Worm (Caenorhabditis elegans) whole organism, L1 larva: ENCODE data around the gene del-5.

ENCODE experiments used
- C04F5.9 ChIP-seq: sonication (generic microtip); optimal IDR thresholded peaks from 2 replicates; lab custom pipeline; 2016; ENCODE audit warnings: missing genetic modification characterization, missing compliant biosample characterization
- C16A3.4 ChIP-seq: fragments of 150-350 bp; optimal IDR thresholded peaks from 2 replicates; lab custom pipeline; 2014; ENCODE audit warnings: missing biosample characterization, missing genetic modification characterization
- C34B4.2 ChIP-seq: sonication (generic microtip); optimal IDR thresholded peaks from 2 replicates; lab custom pipeline; 2017; ENCODE audit warnings: mild to moderate bottlenecking, missing genetic modification characterization, missing compliant biosample characterization
- F16B12.6 ChIP-seq: fragments of 150-350 bp; optimal IDR thresholded peaks from 2 replicates; lab custom pipeline; 2014; ENCODE audit warnings: missing biosample characterization, missing genetic modification characterization
- Y116A8C.19 ChIP-seq: sonication (generic microtip); optimal IDR thresholded peaks from 2 replicates; lab custom pipeline; 2016; ENCODE audit warnings: missing compliant biosample characterization, missing genetic modification characterization, borderline replicate concordance
- alr-1 ChIP-seq: fragments of 200-800 bp; sonication (Bioruptor generic); optimal IDR thresholded peaks from 2 replicates; lab custom pipeline; 2018; ENCODE audit warnings: borderline replicate concordance, mild to moderate bottlenecking, missing genetic modification characterization, missing compliant biosample characterization
- aly-2 ChIP-seq: fragments of 150-350 bp; optimal IDR thresholded peaks from 2 replicates; lab custom pipeline; 2014; ENCODE audit warnings: missing biosample characterization, missing genetic modification characterization
- ama-1 ChIP-seq: fragments of 150-350 bp; optimal IDR thresholded peaks from 2 replicates; lab custom pipeline; 2014
- blmp-1 ChIP-seq: fragments of 150-350 bp; optimal IDR thresholded peaks from 2 replicates; lab custom pipeline; 2014; ENCODE audit warnings: missing biosample characterization, missing genetic modification characterization
- ceh-63 ChIP-seq: fragments of 200-800 bp; sonication (Bioruptor generic); optimal IDR thresholded peaks from 2 replicates; lab custom pipeline; 2018; ENCODE audit warnings: mild to moderate bottlenecking, missing genetic modification characterization, missing compliant biosample characterization
- ceh-82 ChIP-seq, 3 experiments: fragments of 150-350 bp in 1 of 3; sonication (generic microtip) in 2 of 3; optimal IDR thresholded peaks; 2 replicates each; lab custom pipeline; 2014 to 2017; ENCODE audit warnings: missing biosample characterization in 3 of 3, missing genetic modification characterization in 3 of 3
- ceh-90 ChIP-seq: sonication (generic microtip); optimal IDR thresholded peaks from 2 replicates; lab custom pipeline; 2016; ENCODE audit warnings: missing genetic modification characterization, missing compliant biosample characterization
- egl-13 ChIP-seq: sonication (generic microtip); optimal IDR thresholded peaks from 2 replicates; lab custom pipeline; 2016; ENCODE audit warnings: missing genotype, missing genetic modification reagents, missing genetic modification characterization, missing compliant biosample characterization
- egl-27 ChIP-seq, 2 experiments: fragments of 150-350 bp in 1 of 2; sonication (generic microtip); optimal IDR thresholded peaks; 3 replicates each; lab custom pipeline; 2017 to 2018; ENCODE audit warnings: missing biosample characterization in 2 of 2, missing genetic modification characterization in 2 of 2, missing genetic modification reagents in 2 of 2
- fkh-10 ChIP-seq: sonication (generic microtip); optimal IDR thresholded peaks from 2 replicates; lab custom pipeline; 2017; ENCODE audit warnings: missing biosample characterization, missing genetic modification reagents, missing genetic modification characterization
- fkh-4 ChIP-seq: sonication (generic microtip); optimal IDR thresholded peaks from 2 replicates; lab custom pipeline; 2016; ENCODE audit warnings: missing compliant biosample characterization, missing genetic modification characterization, borderline replicate concordance
- fkh-8 ChIP-seq: sonication (generic microtip); optimal IDR thresholded peaks from 2 replicates; lab custom pipeline; 2016; ENCODE audit warnings: mild to moderate bottlenecking, missing genetic modification characterization, missing compliant biosample characterization
- fos-1 ChIP-seq: fragments of 150-350 bp; optimal IDR thresholded peaks from 2 replicates; lab custom pipeline; 2014; ENCODE audit warnings: missing biosample characterization, missing genetic modification characterization
- grh-1 ChIP-seq: fragments of 200-800 bp; sonication (Bioruptor generic); IDR thresholded peaks from 2 replicates; pipeline ENCODE4 v1.3.6; 2022; ENCODE audit warnings: missing genetic modification reagents, missing genetic modification characterization, missing compliant biosample characterization
- hlh-17 ChIP-seq: fragments of 200-800 bp; sonication (Bioruptor generic); optimal IDR thresholded peaks from 2 replicates; lab custom pipeline; 2018; ENCODE audit warnings: missing genetic modification characterization, mild to moderate bottlenecking, missing compliant biosample characterization, moderate library complexity, borderline replicate concordance
- hlh-4 ChIP-seq: sonication (generic microtip); optimal IDR thresholded peaks from 2 replicates; lab custom pipeline; 2016; ENCODE audit warnings: mild to moderate bottlenecking, missing genetic modification characterization, missing compliant biosample characterization
- irx-1 ChIP-seq: sonication (generic microtip); optimal IDR thresholded peaks from 2 replicates; lab custom pipeline; 2016; ENCODE audit warnings: missing genetic modification characterization, missing compliant biosample characterization
- isw-1 ChIP-seq: fragments of 200-800 bp; sonication (Bioruptor generic); IDR thresholded peaks from 2 replicates; pipeline ENCODE4 v1.3.6; 2022; ENCODE audit warnings: missing genetic modification characterization, missing compliant biosample characterization
- lin-15B ChIP-seq: fragments of 150-350 bp; sonication (generic microtip); optimal IDR thresholded peaks from 3 replicates; lab custom pipeline; 2014; ENCODE audit warnings: missing biosample characterization, missing genetic modification characterization
- lin-35 ChIP-seq, 2 experiments: fragments of 150-350 bp; optimal IDR thresholded peaks; 2 replicates each; lab custom pipeline; 2014; ENCODE audit warnings: missing biosample characterization in 2 of 2, missing genetic modification characterization in 2 of 2, missing genetic modification reagents in 2 of 2
- lin-39 ChIP-seq: fragments of 150-350 bp; optimal IDR thresholded peaks from 2 replicates; lab custom pipeline; 2014; ENCODE audit warnings: missing biosample characterization, missing genetic modification reagents, missing genetic modification characterization
- lsy-2 ChIP-seq, 2 experiments: fragments of 150-350 bp; optimal IDR thresholded peaks; 2 replicates each; lab custom pipeline; 2014; ENCODE audit warnings: missing biosample characterization in 2 of 2, missing genetic modification characterization in 2 of 2
- mdl-1 ChIP-seq, 2 experiments: fragments of 150-350 bp; optimal IDR thresholded peaks; 2 replicates each; lab custom pipeline; 2014 to 2017; ENCODE audit warnings: missing biosample characterization in 2 of 2, missing genetic modification characterization in 2 of 2, inconsistent platforms in 1 of 2
- mef-2 ChIP-seq: fragments of 150-350 bp; optimal IDR thresholded peaks from 2 replicates; lab custom pipeline; 2014; ENCODE audit warnings: missing biosample characterization, missing genetic modification characterization
- nhr-11 ChIP-seq: fragments of 150-350 bp; optimal IDR thresholded peaks from 2 replicates; lab custom pipeline; 2014; ENCODE audit warnings: missing biosample characterization, missing genetic modification characterization
- nhr-19 ChIP-seq: fragments of 200-800 bp; sonication (Bioruptor generic); conservative IDR thresholded peaks from 2 replicates; pipeline ENCODE4 v1.3.6; 2022; ENCODE audit warnings: missing genetic modification characterization, missing compliant biosample characterization
- nhr-20 ChIP-seq: sonication (generic microtip); optimal IDR thresholded peaks from 2 replicates; lab custom pipeline; 2016; ENCODE audit warnings: mild to moderate bottlenecking, missing genetic modification characterization, missing compliant biosample characterization
- nhr-237 ChIP-seq: fragments of 150-350 bp; optimal IDR thresholded peaks from 2 replicates; lab custom pipeline; 2014; ENCODE audit warnings: missing biosample characterization, missing genetic modification characterization
- nhr-28 ChIP-seq: fragments of 150-350 bp; optimal IDR thresholded peaks from 2 replicates; lab custom pipeline; 2014; ENCODE audit warnings: missing biosample characterization, missing genetic modification characterization
- nhr-71 ChIP-seq: sonication (generic microtip); optimal IDR thresholded peaks from 2 replicates; lab custom pipeline; 2016; ENCODE audit warnings: mild to moderate bottlenecking, missing genetic modification characterization, moderate library complexity, missing compliant biosample characterization
- nhr-77 ChIP-seq: fragments of 150-350 bp; optimal IDR thresholded peaks from 2 replicates; lab custom pipeline; 2014; ENCODE audit warnings: missing biosample characterization, missing genetic modification characterization
- nhr-84 ChIP-seq: sonication (generic microtip); optimal IDR thresholded peaks from 2 replicates; lab custom pipeline; 2017; ENCODE audit warnings: missing biosample characterization, missing genetic modification characterization
- nhr-85 ChIP-seq: sonication (generic microtip); peaks from one replicate; lab custom pipeline; 2016; ENCODE audit warnings: missing genetic modification characterization, inconsistent platforms, missing compliant biosample characterization
- pag-3 ChIP-seq: sonication (generic microtip); optimal IDR thresholded peaks from 2 replicates; lab custom pipeline; 2017; ENCODE audit warnings: missing genetic modification characterization, mild to moderate bottlenecking, missing compliant biosample characterization, antibody characterized with exemption, borderline replicate concordance; ENCODE audit not compliant: insufficient read depth
- pax-3 ChIP-seq: fragments of 200-800 bp; sonication (Bioruptor generic); optimal IDR thresholded peaks from 2 replicates; lab custom pipeline; 2018; ENCODE audit warnings: mild to moderate bottlenecking, missing genetic modification characterization, moderate library complexity, missing compliant biosample characterization
- snu-23 ChIP-seq: sonication (generic microtip); optimal IDR thresholded peaks from 2 replicates; lab custom pipeline; 2016; ENCODE audit warnings: missing genetic modification characterization, missing compliant biosample characterization
- sox-4 ChIP-seq: sonication (generic microtip); optimal IDR thresholded peaks from 2 replicates; lab custom pipeline; 2016; ENCODE audit warnings: missing genetic modification characterization, missing compliant biosample characterization
- sptf-1 ChIP-seq: fragments of 150-350 bp; optimal IDR thresholded peaks from 2 replicates; lab custom pipeline; 2014; ENCODE audit warnings: missing biosample characterization, missing genetic modification characterization
- sup-37 ChIP-seq: fragments of 200-800 bp; sonication (Bioruptor generic); optimal IDR thresholded peaks from 2 replicates; lab custom pipeline; 2018; ENCODE audit warnings: mild to moderate bottlenecking, missing genetic modification characterization, missing compliant biosample characterization
- tbx-2 ChIP-seq: sonication (generic microtip); optimal IDR thresholded peaks from 2 replicates; lab custom pipeline; 2016; ENCODE audit warnings: missing genetic modification characterization, missing compliant biosample characterization
- unc-130 ChIP-seq: fragments of 150-350 bp; optimal IDR thresholded peaks from 2 replicates; lab custom pipeline; 2017; ENCODE audit warnings: missing biosample characterization, missing genetic modification characterization, inconsistent platforms
- unc-62 ChIP-seq: fragments of 150-350 bp; optimal IDR thresholded peaks from 2 replicates; lab custom pipeline; 2014; ENCODE audit warnings: missing biosample characterization, missing genetic modification reagents, missing genetic modification characterization
- unc-86 ChIP-seq: sonication (generic microtip); optimal IDR thresholded peaks from 2 replicates; lab custom pipeline; 2016; ENCODE audit warnings: missing genetic modification characterization, missing compliant biosample characterization
- vab-15 ChIP-seq: sonication (generic microtip); optimal IDR thresholded peaks from 2 replicates; lab custom pipeline; 2017; ENCODE audit warnings: missing genotype, mild to moderate bottlenecking, missing genetic modification characterization, missing compliant biosample characterization
- xbp-1 ChIP-seq: sonication (generic microtip); optimal IDR thresholded peaks from 2 replicates; lab custom pipeline; 2016; ENCODE audit warnings: missing genetic modification characterization, missing compliant biosample characterization
- zip-4 ChIP-seq: fragments of 200-800 bp; sonication (Bioruptor generic); optimal IDR thresholded peaks from 2 replicates; lab custom pipeline; 2018; ENCODE audit warnings: mild to moderate bottlenecking, missing genetic modification characterization, moderate library complexity, missing compliant biosample characterization
- ztf-11 ChIP-seq, 2 experiments: sonication (generic microtip); optimal IDR thresholded peaks; 2 replicates each; lab custom pipeline; 2016 to 2017; ENCODE audit warnings: missing genetic modification characterization in 2 of 2, missing biosample characterization in 1 of 2, missing compliant biosample characterization in 1 of 2

The del-5 gene

DNA sequence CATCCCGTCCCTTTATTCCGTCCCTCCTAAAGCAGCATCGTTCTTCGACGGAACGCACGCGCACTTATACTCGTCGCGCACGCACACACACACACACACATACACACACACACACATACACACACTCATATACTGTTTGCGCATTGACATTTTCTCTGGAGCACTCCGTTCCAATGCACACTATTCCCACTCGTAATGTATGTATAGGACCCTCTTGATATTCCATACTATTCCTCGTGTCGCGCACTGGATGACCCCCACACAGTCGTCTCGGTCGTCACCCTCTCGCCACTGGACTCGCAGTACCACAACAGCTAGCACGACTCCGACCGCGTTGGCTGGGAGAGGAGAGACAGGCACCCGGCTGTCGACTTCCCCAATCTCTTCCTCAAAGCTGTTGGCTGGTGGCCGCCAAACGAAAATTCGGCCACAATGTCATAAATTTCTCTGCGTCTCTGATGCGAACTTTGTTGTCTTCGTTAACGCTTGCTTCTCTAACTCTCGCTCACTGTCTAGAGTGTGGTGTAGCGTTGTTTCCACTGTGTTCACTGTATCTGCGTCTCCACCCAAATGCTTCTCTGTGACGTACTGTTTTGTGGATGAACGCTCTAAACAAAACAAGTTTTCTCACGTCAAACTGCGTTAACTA, 23.2 kb upstream of the del-5 start:
- TF ChIP-seq unc-130, result peak; percentile 65
- TF ChIP-seq Y116A8C.19, result peak; percentile 1
- peak; percentile 38 to 77 (median 72) for TF ChIP-seq ceh-82 (tag; optimal IDR thresholded peaks at IDR 0.05; lab: Kevin White, UChicago)
- TF ChIP-seq nhr-19 (GFP tag; lab: Robert Waterston, UW), result peak; percentile 83
- peak; percentile 86 for TF ChIP-seq fkh-10 (GFP tag; lab: Kevin White, UChicago)
- peak; percentile 90 for TF ChIP-seq xbp-1 (tag; lab: Kevin White, UChicago)
- peak; percentile 57 for TF ChIP-seq blmp-1 (tag; lab: Kevin White, UChicago)
- TF ChIP-seq pax-3 (tag; lab: Kevin White, UChicago), result peak; percentile 72
- TF ChIP-seq nhr-71, result peak; percentile 97
- TF ChIP-seq ceh-63, result peak; percentile 33
- peak; percentile 91 for TF ChIP-seq nhr-77 (tag; lab: Kevin White, UChicago)
- no peak for TF ChIP-seq hlh-17 (GFP tag; lab: Kevin White, UChicago)
- no peak for TF ChIP-seq nhr-28 (tag; lab: Kevin White, UChicago)
- TF ChIP-seq sup-37 (GFP tag; lab: Kevin White, UChicago), result peak; percentile 56
- TF ChIP-seq nhr-85, result peak; percentile 97
- TF ChIP-seq tbx-2, result peak; percentile 97
- peak; percentile 36 for TF ChIP-seq lin-39 (tag; lab: Kevin White, UChicago)
- peak; percentile 6 to 79 for TF ChIP-seq mdl-1 (tag; optimal IDR thresholded peaks at IDR 0.05; lab: Kevin White, UChicago)
- peak; percentile 59 to 75 for TF ChIP-seq lin-35 (GFP tag; optimal IDR thresholded peaks at IDR 0.05; lab: Kevin White, UChicago)
- TF ChIP-seq vab-15 (tag; lab: Kevin White, UChicago), result no peak
- peak; percentile 43 for TF ChIP-seq fkh-4 (tag; lab: Kevin White, UChicago)
- peak; percentile 80 for TF ChIP-seq sox-4
- TF ChIP-seq fkh-8 (tag; lab: Kevin White, UChicago), result peak; percentile 89
- no peak for TF ChIP-seq F16B12.6 (tag; lab: Kevin White, UChicago)
- peak; percentile 93 for TF ChIP-seq unc-86 (tag; lab: Kevin White, UChicago)
- peak; percentile 19 for TF ChIP-seq ama-1 (lab: Kevin White, UChicago)
- peak; percentile 75 to 89 for TF ChIP-seq lsy-2 (tag; optimal IDR thresholded peaks at IDR 0.05; lab: Kevin White, UChicago)
- TF ChIP-seq nhr-11 (tag; lab: Kevin White, UChicago), result peak; percentile 76
- peak; percentile 88 for TF ChIP-seq C16A3.4 (tag; lab: Kevin White, UChicago)
- TF ChIP-seq fos-1 (tag; lab: Kevin White, UChicago), result peak; percentile 66
- TF ChIP-seq nhr-84 (tag; lab: Kevin White, UChicago), result no peak
- peak; percentile 10 for TF ChIP-seq lin-15B (tag; lab: Kevin White, UChicago)
- peak; percentile 96 for TF ChIP-seq nhr-20 (tag; lab: Kevin White, UChicago)
- no peak for TF ChIP-seq alr-1 (tag; lab: Kevin White, UChicago)
- TF ChIP-seq unc-62, result no peak
- peak; percentile 71 for TF ChIP-seq isw-1 (GFP tag; lab: Robert Waterston, UW)
- peak; percentile 51 for TF ChIP-seq ceh-90
- peak; percentile 97 for TF ChIP-seq snu-23 (GFP tag; lab: Kevin White, UChicago)
- peak; percentile 65 for TF ChIP-seq pag-3 (tag; lab: Kevin White, UChicago)
- no peak for TF ChIP-seq sptf-1
- peak; percentile 82 for TF ChIP-seq grh-1 (GFP tag; lab: Robert Waterston, UW)
- TF ChIP-seq egl-27 (tag; optimal IDR thresholded peaks at IDR 0.05; lab: Kevin White, UChicago), result peak; percentile 63 to 67
- no peak for TF ChIP-seq C34B4.2 (tag; lab: Kevin White, UChicago)
- peak in 1 of 2 experiments; percentile 82 for TF ChIP-seq ztf-11 (tag; optimal IDR thresholded peaks at IDR 0.05; lab: Kevin White, UChicago)
- TF ChIP-seq hlh-4 (tag; lab: Kevin White, UChicago), result no peak
- peak; percentile 82 for TF ChIP-seq mef-2 (tag; lab: Kevin White, UChicago)
- peak; percentile 4 for TF ChIP-seq aly-2 (tag; lab: Kevin White, UChicago)
- TF ChIP-seq nhr-237 (tag; lab: Kevin White, UChicago), result peak; percentile 47
- TF ChIP-seq zip-4 (GFP tag; lab: Kevin White, UChicago), result peak; percentile 69
- TF ChIP-seq egl-13, result peak; percentile 91
- peak; percentile 38 for TF ChIP-seq C04F5.9 (tag; lab: Kevin White, UChicago)
- TF ChIP-seq irx-1, result peak; percentile 85
